Worm (Caenorhabditis elegans): ENCODE measurements around the gene clec-137.

- TF ChIP-seq ama-1 (optimal IDR thresholded peaks at IDR 0.05) (no peak), hmg-4 (GFP tag; optimal IDR thresholded peaks at IDR 0.05) (no peak), ceh-13 (GFP tag; optimal IDR thresholded peaks at IDR 0.05) (no peak), ets-7 (tag; optimal IDR thresholded peaks at IDR 0.05) (no peak), pes-1 (GFP tag; IDR thresholded peaks at IDR 0.05) (0 out of 2 replicates have a peak, but pooled peaks have one; percentile 26), scrt-1 (GFP tag; IDR thresholded peaks at IDR 0.05) (no peak), hmbx-1 (tag; optimal IDR thresholded peaks at IDR 0.05) (no peak), flt-1 (GFP tag; IDR thresholded peaks at IDR 0.05) (no peak)
Observed at ce11 chrII:4581090-4581489, 36.8 kb downstream of the clec-137 start.

Measured in whole organism, early embryonic.